Fruit fly (Drosophila melanogaster) whole organism, embryonic: ENCODE measurements around the gene CG44838.

Experiments used
- Atf6 ChIP-seq: fragments of 200-800 bp; sonication (Bioruptor generic); IDR thresholded peaks from 2 replicates; pipeline ENCODE4 v1.3.6; 2022; ENCODE audit warnings: missing biosample characterization, missing genetic modification characterization
- BtbVII ChIP-seq: fragments of 200-800 bp; sonication (Bioruptor generic); optimal IDR thresholded peaks from 3 replicates; lab custom pipeline; 2017; ENCODE audit warnings: missing biosample characterization, mild to moderate bottlenecking, missing genetic modification characterization
- CG12104 ChIP-seq: fragments of 200-800 bp; sonication (Bioruptor generic); optimal IDR thresholded peaks from 3 replicates; lab custom pipeline; 2016; ENCODE audit warnings: missing biosample characterization, missing genetic modification characterization
- CG12236 ChIP-seq: fragments of 200-800 bp; sonication (Bioruptor generic); optimal IDR thresholded peaks from 2 replicates; lab custom pipeline; 2016; ENCODE audit warnings: missing biosample characterization, missing genetic modification characterization
- CG13775 ChIP-seq: fragments of 200-800 bp; sonication (Bioruptor generic); optimal IDR thresholded peaks from 3 replicates; lab custom pipeline; 2017; ENCODE audit warnings: missing biosample characterization, mild to moderate bottlenecking, missing genetic modification characterization
- CG13894 ChIP-seq: fragments of 200-800 bp; sonication (Bioruptor generic); optimal IDR thresholded peaks from 3 replicates; lab custom pipeline; 2018; ENCODE audit warnings: missing biosample characterization, mild to moderate bottlenecking, missing genetic modification characterization, moderate library complexity
- CG14860 ChIP-seq: fragments of 200-800 bp; sonication (Bioruptor generic); IDR thresholded peaks from 3 replicates; pipeline ENCODE4 v1.3.6; 2022; ENCODE audit warnings: missing biosample characterization, missing genetic modification characterization; ENCODE audit not compliant: partially characterized antibody
- CG15514 ChIP-seq: fragments of 200-800 bp; sonication (Bioruptor generic); optimal IDR thresholded peaks from 3 replicates; lab custom pipeline; 2017; ENCODE audit warnings: missing biosample characterization, missing genetic modification characterization, mild to moderate bottlenecking, moderate library complexity, missing genetic modification reagents
- CG16779 ChIP-seq: fragments of 200-800 bp; sonication (Bioruptor generic); IDR thresholded peaks from 2 replicates; pipeline ENCODE4 v1.3.6; 2022; ENCODE audit warnings: missing biosample characterization, missing genetic modification characterization
- CG16815 ChIP-seq: fragments of 200-800 bp; sonication (Bioruptor generic); optimal IDR thresholded peaks from 3 replicates; lab custom pipeline; 2017; ENCODE audit warnings: missing biosample characterization, mild to moderate bottlenecking, missing genetic modification characterization
- CG17361 ChIP-seq: fragments of 200-800 bp; sonication (Bioruptor generic); IDR thresholded peaks from 3 replicates; pipeline ENCODE4 v1.3.6; 2022; ENCODE audit warnings: missing biosample characterization, missing genetic modification characterization
- CG17829 ChIP-seq: fragments of 200-800 bp; optimal IDR thresholded peaks from 2 replicates; lab custom pipeline; 2019; ENCODE audit warnings: missing biosample characterization, mild to moderate bottlenecking, missing genetic modification characterization, moderate library complexity
- CG2199 ChIP-seq: fragments of 200-800 bp; sonication (Bioruptor generic); IDR thresholded peaks from 3 replicates; pipeline ENCODE4 v1.3.6; 2022; ENCODE audit warnings: missing biosample characterization, missing genetic modification characterization
- CG31388 ChIP-seq: fragments of 200-800 bp; sonication (Bioruptor generic); optimal IDR thresholded peaks from 2 replicates; lab custom pipeline; 2016; ENCODE audit warnings: missing biosample characterization, missing genetic modification characterization
- CG34376 ChIP-seq: fragments of 200-800 bp; sonication (Bioruptor generic); optimal IDR thresholded peaks from 2 replicates; lab custom pipeline; 2018; ENCODE audit warnings: missing biosample characterization, mild to moderate bottlenecking, missing genetic modification characterization
- CG34422 ChIP-seq: fragments of 200-800 bp; sonication (Bioruptor generic); IDR thresholded peaks from 3 replicates; pipeline ENCODE4 v1.3.6; 2022; ENCODE audit warnings: missing biosample characterization, missing genetic modification characterization
- CG4617 ChIP-seq: fragments of 200-800 bp; sonication (Bioruptor generic); optimal IDR thresholded peaks from 3 replicates; lab custom pipeline; 2016; ENCODE audit warnings: missing biosample characterization, missing genetic modification characterization, borderline replicate concordance
- CG6654 ChIP-seq: fragments of 200-800 bp; sonication (Bioruptor generic); optimal IDR thresholded peaks from 2 replicates; lab custom pipeline; 2017; ENCODE audit warnings: missing biosample characterization, mild to moderate bottlenecking, missing genetic modification characterization
- CG6683 ChIP-seq: fragments of 200-800 bp; sonication (Bioruptor generic); optimal IDR thresholded peaks from 2 replicates; lab custom pipeline; 2017; ENCODE audit warnings: missing biosample characterization, mild to moderate bottlenecking, missing genetic modification characterization, missing genetic modification reagents
- CG6765 ChIP-seq: fragments of 200-800 bp; sonication (Bioruptor generic); optimal IDR thresholded peaks from 3 replicates; lab custom pipeline; 2017; ENCODE audit warnings: missing biosample characterization, mild to moderate bottlenecking, missing genetic modification characterization
- CG7839 ChIP-seq: fragments of 200-800 bp; sonication (Bioruptor generic); optimal IDR thresholded peaks from 3 replicates; lab custom pipeline; 2018; ENCODE audit warnings: missing biosample characterization, mild to moderate bottlenecking, missing genetic modification characterization, moderate library complexity
- CG9727 ChIP-seq: fragments of 200-800 bp; sonication (Bioruptor generic); optimal IDR thresholded peaks from 3 replicates; lab custom pipeline; 2017; ENCODE audit warnings: missing biosample characterization, mild to moderate bottlenecking, missing genetic modification characterization
- CoRest ChIP-seq: fragments of 200-800 bp; sonication (Bioruptor generic); optimal IDR thresholded peaks from 3 replicates; lab custom pipeline; 2018; ENCODE audit warnings: missing biosample characterization, mild to moderate bottlenecking, missing genetic modification characterization, moderate library complexity
- Dad ChIP-seq: fragments of 200-800 bp; sonication (Bioruptor generic); optimal IDR thresholded peaks from 3 replicates; lab custom pipeline; 2016; ENCODE audit warnings: missing biosample characterization, missing genetic modification characterization
- Deaf1 ChIP-seq: fragments of 200-800 bp; optimal IDR thresholded peaks from 3 replicates; lab custom pipeline; 2019; ENCODE audit warnings: missing biosample characterization, mild to moderate bottlenecking, missing genetic modification characterization, moderate library complexity
- Fer1 ChIP-seq: fragments of 200-800 bp; sonication (Bioruptor generic); optimal IDR thresholded peaks from 2 replicates; lab custom pipeline; 2017; ENCODE audit warnings: missing biosample characterization, mild to moderate bottlenecking, missing genetic modification characterization
- Hr78 ChIP-seq, 2 experiments: fragments of 200-800 bp in 1 of 2; fragments of >200 bp in 1 of 2; sonication (Bioruptor generic) in 1 of 2; optimal IDR thresholded peaks; 2 replicates each; lab custom pipeline; 2017 to 2019; ENCODE audit warnings: missing biosample characterization in 2 of 2, missing genetic modification characterization in 2 of 2, mild to moderate bottlenecking in 1 of 2, moderate library complexity in 1 of 2
- Hsf ChIP-seq: fragments of 200-800 bp; sonication (Bioruptor generic); optimal IDR thresholded peaks from 3 replicates; lab custom pipeline; 2016; ENCODE audit warnings: missing biosample characterization, missing genetic modification characterization
- MESR4 ChIP-seq: fragments of 200-800 bp; sonication (Bioruptor generic); optimal IDR thresholded peaks from 2 replicates; lab custom pipeline; 2018; ENCODE audit warnings: missing biosample characterization, mild to moderate bottlenecking, missing genetic modification characterization, moderate library complexity
- Med ChIP-seq: fragments of 200-800 bp; sonication (Bioruptor generic); peaks from one replicate; lab custom pipeline; 2016; ENCODE audit warnings: missing biosample characterization, missing genetic modification characterization, mild to moderate bottlenecking, inconsistent platforms, moderate library complexity
- Mes4 ChIP-seq: fragments of 200-800 bp; sonication (Bioruptor generic); optimal IDR thresholded peaks from 2 replicates; lab custom pipeline; 2016; ENCODE audit warnings: missing biosample characterization, missing genetic modification characterization
- Mrtf ChIP-seq: fragments of 200-800 bp; sonication (Bioruptor generic); IDR thresholded peaks from 3 replicates; pipeline ENCODE4 v1.3.6; 2022; ENCODE audit warnings: missing biosample characterization, missing genetic modification characterization
- Sox100B ChIP-seq: fragments of 200-800 bp; sonication (Bioruptor generic); optimal IDR thresholded peaks from 3 replicates; lab custom pipeline; 2018; ENCODE audit warnings: missing biosample characterization, mild to moderate bottlenecking, missing genetic modification characterization
- Sox102F ChIP-seq: fragments of 200-800 bp; sonication (Bioruptor generic); optimal IDR thresholded peaks from 2 replicates; lab custom pipeline; 2018; ENCODE audit warnings: missing biosample characterization, mild to moderate bottlenecking, missing genetic modification characterization, moderate library complexity
- Spps ChIP-seq: fragments of 200-800 bp; sonication (Bioruptor generic); optimal IDR thresholded peaks from 2 replicates; lab custom pipeline; 2018; ENCODE audit warnings: missing biosample characterization, mild to moderate bottlenecking, missing genetic modification characterization
- Sry-β ChIP-seq: fragments of 200-800 bp; sonication (Bioruptor generic); optimal IDR thresholded peaks from 2 replicates; lab custom pipeline; 2018; ENCODE audit warnings: missing biosample characterization, mild to moderate bottlenecking, missing genetic modification characterization, moderate library complexity
- abd-A ChIP-seq: fragments of 200-800 bp; sonication (Bioruptor generic); optimal IDR thresholded peaks from 3 replicates; lab custom pipeline; 2019; ENCODE audit warnings: missing biosample characterization, mild to moderate bottlenecking, missing genetic modification characterization, moderate library complexity
- az2 ChIP-seq: fragments of 200-800 bp; sonication (Bioruptor generic); optimal IDR thresholded peaks from 3 replicates; lab custom pipeline; 2016; ENCODE audit warnings: missing biosample characterization, missing genetic modification characterization
- br ChIP-seq: fragments of >200 bp; optimal IDR thresholded peaks from 2 replicates; lab custom pipeline; 2017
- cas ChIP-seq: fragments of 200-800 bp; sonication (Bioruptor generic); IDR thresholded peaks from 2 replicates; pipeline ENCODE4 v1.3.6; 2022; ENCODE audit warnings: missing biosample characterization, missing genetic modification characterization
- eve ChIP-seq, 2 experiments: fragments of >200 bp; optimal IDR thresholded peaks; 2 replicates each; lab custom pipeline; 2017; ENCODE audit warnings: missing biosample characterization in 2 of 2, missing genetic modification characterization in 2 of 2
- ftz-f1 ChIP-seq: fragments of 200-800 bp; sonication (Bioruptor generic); optimal IDR thresholded peaks from 2 replicates; lab custom pipeline; 2016; ENCODE audit warnings: missing biosample characterization, missing genetic modification characterization
- jing ChIP-seq: fragments of 200-800 bp; sonication (Bioruptor generic); optimal IDR thresholded peaks from 2 replicates; lab custom pipeline; 2018; ENCODE audit warnings: missing biosample characterization, mild to moderate bottlenecking, missing genetic modification characterization
- lilli ChIP-seq: fragments of 200-800 bp; sonication (Bioruptor generic); optimal IDR thresholded peaks from 3 replicates; lab custom pipeline; 2016; ENCODE audit warnings: missing biosample characterization, missing genetic modification characterization
- pfk ChIP-seq: fragments of 200-800 bp; sonication (Bioruptor generic); optimal IDR thresholded peaks from 2 replicates; lab custom pipeline; 2018; ENCODE audit warnings: missing biosample characterization, mild to moderate bottlenecking, missing genetic modification characterization, moderate library complexity
- ro ChIP-seq: fragments of 200-800 bp; sonication (Bioruptor generic); IDR thresholded peaks from 2 replicates; pipeline ENCODE4 v1.3.6; 2022; ENCODE audit warnings: missing biosample characterization, missing genetic modification characterization
- trh ChIP-seq: fragments of 200-800 bp; sonication (Bioruptor generic); optimal IDR thresholded peaks from 2 replicates; lab custom pipeline; 2016; ENCODE audit warnings: missing biosample characterization, missing genetic modification characterization
- unc-4 ChIP-seq: fragments of 200-800 bp; sonication (Bioruptor generic); IDR thresholded peaks from 2 replicates; pipeline ENCODE4 v1.3.6; 2022; ENCODE audit warnings: missing biosample characterization, missing genetic modification characterization; ENCODE audit not compliant: partially characterized antibody

The CG44838 gene

dm6 chr3L:9422636-9423419, 38.0 kb upstream of the CG44838 start, which contains the start of gene aay (continued):
- TF ChIP-seq cas (peak; percentile 93), Fer1 (peak; percentile 99), Mes4 (GFP tag; lab: Kevin White, UChicago) (peak; percentile 98), CG4617 (GFP tag; lab: Kevin White, UChicago) (peak; percentile 98), az2 (GFP tag; lab: Kevin White, UChicago) (peak; percentile 99), Sox102F (GFP tag; lab: Kevin White, UChicago) (peak; percentile 100), abd-A (peak; percentile 94), CG12104 (GFP tag; lab: Kevin White, UChicago) (peak; percentile 98), CG16779 (GFP tag; lab: Robert Waterston, UW) (peak; percentile 97), Sox100B (GFP tag; lab: Kevin White, UChicago) (peak; percentile 99), jing (GFP tag; lab: Kevin White, UChicago) (peak; percentile 97), CG13775 (GFP tag; lab: Kevin White, UChicago) (peak; percentile 99), CG31388 (GFP tag; lab: Kevin White, UChicago) (peak; percentile 96), CG13894 (tag; lab: Kevin White, UChicago) (peak; percentile 97), BtbVII (GFP tag; lab: Kevin White, UChicago) (peak; percentile 99), Sry-β (peak; percentile 76), Deaf1 (peak; percentile 90), trh (GFP tag; lab: Kevin White, UChicago) (peak; percentile 97), CG14860 (GFP tag; lab: Robert Waterston, UW) (no peak), CG34422 (GFP tag; lab: Robert Waterston, UW) (peak; percentile 98), Dad (GFP tag; lab: Kevin White, UChicago) (peak; percentile 98), CG2199 (GFP tag; lab: Robert Waterston, UW) (peak; percentile 97), ro (peak; percentile 96), Mrtf (GFP tag; lab: Robert Waterston, UW) (peak; percentile 97), CG34376 (GFP tag; lab: Kevin White, UChicago) (peak; percentile 97), ftz-f1 (GFP tag; lab: Kevin White, UChicago) (peak; percentile 83), CG6654 (GFP tag; lab: Kevin White, UChicago) (peak; percentile 91), Hr78 (GFP tag; optimal IDR thresholded peaks at IDR 0.05; lab: Kevin White, UChicago) (peak in 1 of 2 experiments; percentile 96), CG15514 (GFP tag; lab: Kevin White, UChicago) (peak; percentile 94), Spps (tag; lab: Kevin White, UChicago) (peak; percentile 98), unc-4 (GFP tag; lab: Robert Waterston, UW) (peak; percentile 34; the same call in 1 of the 2 replicates), lilli (GFP tag; lab: Kevin White, UChicago) (peak; percentile 99), CG6765 (GFP tag; lab: Kevin White, UChicago) (peak; percentile 98), Atf6 (peak; percentile 99), CG17361 (GFP tag; lab: Robert Waterston, UW) (peak; percentile 99), br (lab: Kevin White, UChicago) (no peak), Hsf (GFP tag; lab: Kevin White, UChicago) (peak; percentile 99), CoRest (tag; lab: Kevin White, UChicago) (peak; percentile 99), pfk (GFP tag; lab: Kevin White, UChicago) (peak; percentile 50), MESR4 (GFP tag; lab: Kevin White, UChicago) (peak; percentile 87), Med (peak; percentile 100), CG12236 (GFP tag; lab: Kevin White, UChicago) (peak; percentile 97), CG16815 (GFP tag; lab: Kevin White, UChicago) (peak; percentile 98), CG17829 (tag; lab: Kevin White, UChicago) (peak; percentile 99), CG7839 (tag; lab: Kevin White, UChicago) (peak; percentile 99), CG9727 (GFP tag; lab: Kevin White, UChicago) (peak; percentile 100), eve (GFP tag; optimal IDR thresholded peaks at IDR 0.05; lab: Kevin White, UChicago) (peak; percentile 88 to 99), CG6683 (GFP tag; lab: Kevin White, UChicago) (peak; percentile 97)
